Worm (Caenorhabditis elegans): ENCODE results near the gene unc-25.

The unc-25 gene

DNA sequence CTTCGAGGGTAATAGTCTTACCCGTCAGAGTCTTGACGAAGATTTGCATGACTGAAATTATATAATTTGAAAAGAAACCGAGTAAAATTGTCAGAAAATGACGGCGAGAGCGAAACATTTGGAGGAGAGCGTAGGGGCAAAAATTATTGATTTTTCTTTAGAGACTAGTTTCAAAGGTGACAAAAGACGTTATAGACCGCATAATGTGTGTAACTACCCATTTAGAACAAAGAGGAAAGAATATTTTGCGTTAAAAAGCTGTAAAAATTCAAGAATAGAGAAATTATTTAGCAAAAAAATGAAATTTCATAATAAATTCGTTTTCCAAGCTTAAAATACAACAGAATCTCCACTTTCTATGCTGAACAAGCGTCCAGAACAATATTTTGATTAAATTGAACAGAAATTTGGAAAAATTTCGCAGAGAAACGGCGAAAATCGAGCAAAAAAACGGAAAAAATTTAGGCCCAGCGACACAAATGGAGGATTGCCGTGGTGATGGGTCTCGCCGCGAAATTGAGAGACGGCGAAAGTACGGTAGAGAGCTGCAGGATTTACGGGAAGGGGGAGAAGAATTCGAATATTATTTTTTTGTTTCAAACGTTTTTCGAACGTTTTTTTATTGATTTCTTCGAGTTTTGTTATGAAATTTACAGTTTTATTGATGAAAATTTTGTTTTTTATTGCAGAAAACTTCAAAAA, 36.2 kb downstream of the unc-25 start, which contains the start of the genes ubq-2 and frg-1 (continued):
- TF ChIP-seq D2030.7 (GFP tag; IDR thresholded peaks at IDR 0.05) (peak; percentile 79), hmg-20 (GFP tag; IDR thresholded peaks at IDR 0.05) (peak; percentile 46; the same call in 1 of the 2 replicates), dpl-1 (GFP tag; optimal IDR thresholded peaks at IDR 0.05) (peak; percentile 65), lsl-1 (GFP tag; optimal IDR thresholded peaks at IDR 0.05) (peak; percentile 96), madf-8 (GFP tag; conservative IDR thresholded peaks at IDR 0.05) (peak; percentile 69), rcor-1 (GFP tag; IDR thresholded peaks at IDR 0.05) (peak; percentile 80), nhr-27 (tag; optimal IDR thresholded peaks at IDR 0.05) (no peak), him-1 (tag; optimal IDR thresholded peaks at IDR 0.05) (peak; percentile 51), nfyb-1 (GFP tag; IDR thresholded peaks at IDR 0.05) (peak; percentile 86), snpc-3.4 (tag; optimal IDR thresholded peaks at IDR 0.05) (peak; percentile 32), madf-10 (tag; optimal IDR thresholded peaks at IDR 0.05) (peak; percentile 37), ceh-91 (GFP tag; IDR thresholded peaks at IDR 0.05) (peak; percentile 60)

DNA sequence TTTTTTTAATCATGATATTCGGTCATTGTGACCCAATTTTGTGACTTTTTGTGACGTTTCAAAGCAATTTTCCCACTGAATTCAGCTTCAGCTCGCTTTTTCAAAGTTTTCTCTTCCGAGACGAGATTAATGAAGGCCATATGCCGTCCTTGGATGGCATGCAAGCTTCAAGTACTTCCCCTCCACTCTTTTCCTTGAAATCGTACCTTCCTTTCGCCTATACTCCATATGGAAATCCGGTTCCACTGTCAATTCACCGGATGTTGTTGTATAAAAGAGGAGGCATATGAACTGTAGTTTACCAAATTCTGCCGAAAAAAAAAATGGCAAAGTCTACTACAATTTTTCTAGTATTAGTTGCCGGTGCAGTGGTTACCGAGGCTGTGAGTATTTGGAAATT, 38.3 kb downstream of the unc-25 start, which contains the start of gene ZK1010.4:
TSS of gene ZK1010.4 (plus strand) at position 301 of the 400 bp plus-strand sequence.
- TF ChIP-seq ceh-40 (GFP tag; IDR thresholded peaks at IDR 0.05) (no peak), madf-10 (tag; optimal IDR thresholded peaks at IDR 0.05) (no peak), F39B2.1 (GFP tag; IDR thresholded peaks at IDR 0.05) (no peak), let-607 (tag; optimal IDR thresholded peaks at IDR 0.05) (no peak), sptf-2 (GFP tag; optimal IDR thresholded peaks at IDR 0.05) (no peak), ztf-25 (GFP tag; IDR thresholded peaks at IDR 0.05) (no peak), egrh-3 (GFP tag; IDR thresholded peaks at IDR 0.05) (no peak), nhr-90 (tag; optimal IDR thresholded peaks at IDR 0.05) (no peak), nhr-80 (tag; optimal IDR thresholded peaks at IDR 0.05) (no peak), ztf-3 (GFP tag; optimal IDR thresholded peaks at IDR 0.05) (no peak), repo-1 (tag; optimal IDR thresholded peaks at IDR 0.05) (no peak), athp-1 (tag; optimal IDR thresholded peaks at IDR 0.05) (no peak), egl-18 (GFP tag; IDR thresholded peaks at IDR 0.05) (no peak)

DNA sequence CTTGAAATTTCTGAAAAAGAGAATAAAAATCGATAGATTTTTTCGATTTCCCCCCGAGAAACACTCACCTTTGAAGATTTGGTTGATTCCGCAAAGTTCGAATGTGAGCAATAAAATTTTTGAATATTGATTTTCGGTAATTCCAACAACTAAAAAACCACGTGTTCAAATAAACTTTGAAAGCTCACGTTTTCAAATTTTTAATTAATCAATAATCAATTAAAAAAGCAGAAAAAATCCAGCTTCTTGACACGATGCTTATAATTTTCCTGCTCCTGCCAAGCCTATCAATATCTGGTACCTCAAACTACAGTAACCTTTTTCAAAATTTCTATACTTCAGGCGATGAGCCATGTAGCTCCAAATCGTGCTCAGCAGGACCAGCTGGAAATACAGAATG, 45.0 kb downstream of the unc-25 start, which contains the start of gene ZK1010.5:
TSS of gene ZK1010.5 (minus strand) at position 101 of the 400 bp plus-strand sequence.
- TF ChIP-seq tbx-9 (tag; optimal IDR thresholded peaks at IDR 0.05; ENCODE audit: borderline replicate concordance) = no peak
- no peak for TF ChIP-seq ceh-27 (GFP tag; optimal IDR thresholded peaks at IDR 0.05)
- TF ChIP-seq cebp-2 (GFP tag; IDR thresholded peaks at IDR 0.05) = no peak
- no peak for TF ChIP-seq C17E4.6 (GFP tag; IDR thresholded peaks at IDR 0.05)
- no peak for TF ChIP-seq nfya-1 (tag; optimal IDR thresholded peaks at IDR 0.05; ENCODE audit: borderline replicate concordance, insufficient read depth)
- no peak for TF ChIP-seq ztf-3 (GFP tag; optimal IDR thresholded peaks at IDR 0.05)
- no peak for TF ChIP-seq egl-18 (GFP tag; IDR thresholded peaks at IDR 0.05)
- TF ChIP-seq him-1 (tag; optimal IDR thresholded peaks at IDR 0.05) = no peak
- TF ChIP-seq cebp-1 (GFP tag; IDR thresholded peaks at IDR 0.05) = no peak
- TF ChIP-seq cebp-1 (tag; optimal IDR thresholded peaks at IDR 0.05) = no peak
- TF ChIP-seq ceh-58 (GFP tag; IDR thresholded peaks at IDR 0.05) = no peak
- no peak for TF ChIP-seq egrh-3 (GFP tag; IDR thresholded peaks at IDR 0.05)
- TF ChIP-seq atf-7 (tag; optimal IDR thresholded peaks at IDR 0.05) = no peak

DNA sequence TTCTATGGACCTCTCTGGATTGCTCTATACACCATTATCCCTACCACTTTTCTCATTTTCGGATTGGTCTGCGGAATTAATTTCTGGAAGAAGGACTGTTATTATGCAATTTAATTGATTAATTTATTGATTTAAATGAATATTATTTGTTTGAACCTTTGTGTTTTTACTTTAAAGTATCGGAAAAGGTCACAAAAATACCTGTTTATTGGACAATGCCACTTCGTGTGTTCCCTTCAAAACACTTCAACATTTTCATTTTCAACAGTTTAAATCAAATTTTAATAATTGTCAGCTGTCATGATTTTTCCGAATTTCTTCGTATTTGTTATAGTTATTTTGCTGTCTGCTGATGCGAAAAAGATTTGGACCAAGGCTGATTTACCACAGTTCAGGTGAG, 48.5 kb downstream of the unc-25 start, which contains the start of gene ZK1010.12:
TSS of gene ZK1010.12 (plus strand) at position 301 of the 400 bp plus-strand sequence.
- TF ChIP-seq lin-40 (tag; optimal IDR thresholded peaks at IDR 0.05) = no peak
- no peak for TF ChIP-seq nfya-2 (GFP tag; IDR thresholded peaks at IDR 0.05)
- no peak for TF ChIP-seq ceh-79 (tag; optimal IDR thresholded peaks at IDR 0.05)

Data from whole organism, young adult.